Worm (Caenorhabditis elegans) whole organism, late embryonic: ENCODE measurements around the gene nspe-5.

ENCODE experiments used
- F13H6.1 ChIP-seq: sonication (generic microtip); optimal IDR thresholded peaks from 2 replicates; lab custom pipeline; 2016; ENCODE audit warnings: missing genetic modification characterization, missing compliant biosample characterization
- ceh-6 ChIP-seq: fragments of 200-800 bp; sonication (Bioruptor generic); optimal IDR thresholded peaks from 2 replicates; lab custom pipeline; 2018; ENCODE audit warnings: mild to moderate bottlenecking, missing genetic modification characterization, missing compliant biosample characterization
- elt-2 ChIP-seq: sonication (generic microtip); optimal IDR thresholded peaks from 2 replicates; lab custom pipeline; 2016; ENCODE audit warnings: missing genetic modification reagents, missing genetic modification characterization, missing compliant biosample characterization
- fkh-10 ChIP-seq: fragments of 150-350 bp; optimal IDR thresholded peaks from 2 replicates; lab custom pipeline; 2014; ENCODE audit warnings: missing biosample characterization, missing genetic modification reagents, missing genetic modification characterization
- fkh-6 ChIP-seq: sonication (generic microtip); optimal IDR thresholded peaks from 2 replicates; lab custom pipeline; 2016; ENCODE audit warnings: missing genetic modification characterization, missing compliant biosample characterization
- gmeb-2 ChIP-seq: sonication (generic microtip); optimal IDR thresholded peaks from 2 replicates; lab custom pipeline; 2016; ENCODE audit warnings: missing genetic modification characterization, inconsistent platforms, missing compliant biosample characterization
- madf-2 ChIP-seq: sonication (generic microtip); optimal IDR thresholded peaks from 2 replicates; lab custom pipeline; 2017; ENCODE audit warnings: missing genetic modification characterization, missing compliant biosample characterization
- nhr-11 ChIP-seq: fragments of 150-350 bp; optimal IDR thresholded peaks from 2 replicates; lab custom pipeline; 2014; ENCODE audit warnings: missing biosample characterization, missing genetic modification characterization
- pag-3 ChIP-seq: sonication (generic microtip); optimal IDR thresholded peaks from 2 replicates; lab custom pipeline; 2016; ENCODE audit warnings: missing compliant biosample characterization, missing genetic modification characterization, borderline replicate concordance
- pha-4 ChIP-seq: fragments of 150-350 bp; optimal IDR thresholded peaks from 2 replicates; lab custom pipeline; 2018; ENCODE audit warnings: missing biosample characterization, missing genetic modification reagents, missing genetic modification characterization
- sox-2 ChIP-seq: fragments of 200-800 bp; sonication (Bioruptor generic); IDR thresholded peaks from 2 replicates; pipeline ENCODE4 v1.3.6; 2022; ENCODE audit warnings: missing genetic modification reagents, missing genetic modification characterization, missing compliant biosample characterization
- unc-3 ChIP-seq, 2 experiments: fragments of 200-800 bp in 1 of 2; sonication (Bioruptor generic) in 1 of 2; sonication (generic microtip) in 1 of 2; conservative IDR thresholded peaks in 1 of 2; optimal IDR thresholded peaks in 1 of 2; 2 replicates each; pipeline versions ENCODE4 v1.3.6 to Lab custom; 2016 to 2022; ENCODE audit warnings: missing compliant biosample characterization in 2 of 2, missing genetic modification characterization in 2 of 2, missing genetic modification reagents in 1 of 2
- unc-55 ChIP-seq: sonication (generic microtip); optimal IDR thresholded peaks from 2 replicates; lab custom pipeline; 2017; ENCODE audit warnings: missing biosample characterization, missing genetic modification reagents, missing genetic modification characterization

DNA sequence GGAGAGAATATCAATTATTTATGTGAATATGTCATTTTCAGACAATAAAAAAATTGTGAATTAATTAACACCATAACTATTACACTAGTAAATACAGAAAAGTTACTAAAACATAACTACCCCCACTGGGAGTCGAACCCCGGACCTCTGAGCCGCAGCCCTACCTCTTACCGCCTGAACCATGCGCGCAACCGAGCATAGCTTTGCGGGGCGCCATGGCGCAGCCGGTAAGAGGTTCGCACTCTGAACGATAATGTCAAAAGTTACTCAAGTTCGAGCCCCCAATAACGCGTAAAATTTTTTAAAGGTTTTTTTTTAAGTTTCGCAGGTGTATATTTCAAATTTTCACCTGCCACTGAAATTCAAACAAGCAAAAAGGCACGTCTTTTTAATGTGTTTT is 37.4 kb downstream of the nspe-5 start:
- TF ChIP-seq nhr-11 (no peak), elt-2 (no peak), fkh-10 (no peak), gmeb-2 (no peak), F13H6.1 (tag; lab: Kevin White, UChicago) (no peak), pha-4 (tag; lab: Kevin White, UChicago) (no peak), fkh-6 (tag; lab: Kevin White, UChicago) (no peak), madf-2 (no peak), ceh-6 (GFP tag; lab: Kevin White, UChicago) (no peak), unc-55 (GFP tag; lab: Kevin White, UChicago) (no peak), unc-3 (GFP tag; conservative IDR thresholded peaks at IDR 0.05; lab: Robert Waterston, UW) (no peak), unc-3 (tag; optimal IDR thresholded peaks at IDR 0.05; lab: Kevin White, UChicago) (no peak), sox-2 (GFP tag; lab: Robert Waterston, UW) (no peak), pag-3 (tag; lab: Kevin White, UChicago) (no peak)
